2 fruit fly cellular contexts compared by ENCODE assay signal in genomic region chr3R:7892246-7893000, dm6.
TF ChIP-seq lines count a peak whose summit lies in the region.

No protein-coding gene starts in this region.

TF ChIP-seq in whole organism, embryonic, 481 proteins besides CTCF, POLR2A, EP300 and RAD21 (continued from another document and continues in another):
- peak; percentile 20; the same call in 1 of the 2 replicates for TF ChIP-seq seq (GFP tag; IDR thresholded peaks at IDR 0.05; lab: Robert Waterston, UW)
- TF ChIP-seq sd (tag; optimal IDR thresholded peaks at IDR 0.05; lab: Kevin White, UChicago): peak; percentile 44
- peak; percentile 41; the same call in 1 of the 2 replicates for TF ChIP-seq CG14667 (GFP tag; IDR thresholded peaks at IDR 0.05; lab: Robert Waterston, UW)
- TF ChIP-seq Pdp1 (GFP tag; optimal IDR thresholded peaks at IDR 0.05; lab: Kevin White, UChicago): peak in 1 of 2 experiments; percentile 41
- TF ChIP-seq wek (GFP tag; optimal IDR thresholded peaks at IDR 0.05; lab: Kevin White, UChicago): peak; percentile 3
- TF ChIP-seq CG15514 (GFP tag; optimal IDR thresholded peaks at IDR 0.05; lab: Kevin White, UChicago): peak; percentile 29
- no peak for TF ChIP-seq CG30020 (tag; optimal IDR thresholded peaks at IDR 0.05; lab: Kevin White, UChicago)
- TF ChIP-seq CG4404 (GFP tag; IDR thresholded peaks at IDR 0.05; lab: Robert Waterston, UW): no peak
- TF ChIP-seq CG6765 (GFP tag; optimal IDR thresholded peaks at IDR 0.05; lab: Kevin White, UChicago): peak; percentile 24
- TF ChIP-seq CG9727 (GFP tag; optimal IDR thresholded peaks at IDR 0.05; lab: Kevin White, UChicago): peak; percentile 46
- no peak for TF ChIP-seq zf30C (GFP tag; optimal IDR thresholded peaks at IDR 0.05; lab: Kevin White, UChicago)
- TF ChIP-seq Sox100B (GFP tag; optimal IDR thresholded peaks at IDR 0.05; lab: Kevin White, UChicago): peak; percentile 26
- peak; percentile 50 for TF ChIP-seq Hmr (GFP tag; optimal IDR thresholded peaks at IDR 0.05; lab: Kevin White, UChicago)
- peak; percentile 54 for TF ChIP-seq gem (tag; optimal IDR thresholded peaks at IDR 0.05; lab: Kevin White, UChicago)
- no peak for TF ChIP-seq CG4617 (GFP tag; optimal IDR thresholded peaks at IDR 0.05; lab: Kevin White, UChicago; ENCODE audit: borderline replicate concordance)
- peak; percentile 12 for TF ChIP-seq CG7928 (GFP tag; optimal IDR thresholded peaks at IDR 0.05; lab: Kevin White, UChicago)
- TF ChIP-seq CG15269 (tag; optimal IDR thresholded peaks at IDR 0.05; lab: Kevin White, UChicago): peak; percentile 24
- TF ChIP-seq crol (GFP tag; IDR thresholded peaks at IDR 0.05; lab: Robert Waterston, UW): no peak
- TF ChIP-seq CG7839 (tag; optimal IDR thresholded peaks at IDR 0.05; lab: Kevin White, UChicago): peak; percentile 43
- TF ChIP-seq CG17361 (GFP tag; IDR thresholded peaks at IDR 0.05; lab: Robert Waterston, UW): peak; percentile 57; the same call in 2 of the 3 replicates
- TF ChIP-seq CG33557 (GFP tag; optimal IDR thresholded peaks at IDR 0.05; lab: Kevin White, UChicago): no peak
- TF ChIP-seq esg (GFP tag; conservative IDR thresholded peaks at IDR 0.05; lab: Robert Waterston, UW): peak; percentile 15; the same call in 1 of the 2 replicates
- TF ChIP-seq CG6854 (GFP tag; optimal IDR thresholded peaks at IDR 0.05; lab: Kevin White, UChicago): peak; percentile 55
- TF ChIP-seq chinmo (GFP tag; IDR thresholded peaks at IDR 0.05; lab: Robert Waterston, UW; ENCODE audit: partially characterized antibody): 0 out of 4 replicates have a peak, but pooled peaks have one; percentile 67
- 0 out of 3 replicates have a peak, but pooled peaks have one; percentile 20 for TF ChIP-seq CG3726 (GFP tag; IDR thresholded peaks at IDR 0.05; lab: Robert Waterston, UW)
- peak; percentile 56 for TF ChIP-seq CG2120 (GFP tag; optimal IDR thresholded peaks at IDR 0.05; lab: Kevin White, UChicago)
- 0 out of 2 replicates have a peak, but pooled peaks have one; percentile 13 for TF ChIP-seq CG11696 (GFP tag; IDR thresholded peaks at IDR 0.05; lab: Robert Waterston, UW)
- TF ChIP-seq Atf6 (GFP tag; IDR thresholded peaks at IDR 0.05; lab: Robert Waterston, UW): peak; percentile 61
- peak; percentile 88 for TF ChIP-seq Rfx (GFP tag; IDR thresholded peaks at IDR 0.05; lab: Robert Waterston, UW)
- peak; percentile 56 for TF ChIP-seq Fer1 (GFP tag; optimal IDR thresholded peaks at IDR 0.05; lab: Kevin White, UChicago)
- no peak for TF ChIP-seq BEAF-32 (GFP tag; optimal IDR thresholded peaks at IDR 0.05; lab: Kevin White, UChicago)
- TF ChIP-seq gcm (GFP tag; optimal IDR thresholded peaks at IDR 0.05; lab: Kevin White, UChicago): peak; percentile 23
- peak; percentile 45; the same call in 1 of the 3 replicates for TF ChIP-seq C15 (GFP tag; IDR thresholded peaks at IDR 0.05; lab: Robert Waterston, UW)
- TF ChIP-seq al (GFP tag; IDR thresholded peaks at IDR 0.05; lab: Robert Waterston, UW): peak; percentile 69
- TF ChIP-seq Taf1 (GFP tag; IDR thresholded peaks at IDR 0.05; lab: Robert Waterston, UW): peak; percentile 62
- peak; percentile 48; the same call in 1 of the 2 replicates for TF ChIP-seq CG16779 (GFP tag; IDR thresholded peaks at IDR 0.05; lab: Robert Waterston, UW)
- peak; percentile 36 for TF ChIP-seq odd (GFP tag; optimal IDR thresholded peaks at IDR 0.05; lab: Kevin White, UChicago)
- peak; percentile 79 for TF ChIP-seq slbo (GFP tag; IDR thresholded peaks at IDR 0.05; lab: Robert Waterston, UW)
- peak; percentile 55 for TF ChIP-seq CG10366 (GFP tag; IDR thresholded peaks at IDR 0.05; lab: Robert Waterston, UW)
- TF ChIP-seq CG7987 (GFP tag; optimal IDR thresholded peaks at IDR 0.05; lab: Kevin White, UChicago): peak; percentile 49
- TF ChIP-seq Eip74EF (GFP tag; optimal IDR thresholded peaks at IDR 0.05; lab: Kevin White, UChicago): peak in 1 of 2 experiments; percentile 53
- peak; percentile 2 for TF ChIP-seq CG5245 (GFP tag; optimal IDR thresholded peaks at IDR 0.05; lab: Kevin White, UChicago)
- peak; percentile 59 for TF ChIP-seq Aef1 (GFP tag; IDR thresholded peaks at IDR 0.05; lab: Robert Waterston, UW)
- TF ChIP-seq CG4328 (GFP tag; optimal IDR thresholded peaks at IDR 0.05; lab: Kevin White, UChicago): peak; percentile 36
- peak; percentile 76 for TF ChIP-seq nom (GFP tag; optimal IDR thresholded peaks at IDR 0.05; lab: Kevin White, UChicago)
- TF ChIP-seq CG4707 (GFP tag; optimal IDR thresholded peaks at IDR 0.05; lab: Kevin White, UChicago): no peak
- TF ChIP-seq CG1603 (tag; optimal IDR thresholded peaks at IDR 0.05; lab: Kevin White, UChicago): peak; percentile 23
- TF ChIP-seq CG32767 (GFP tag; IDR thresholded peaks at IDR 0.05; lab: Robert Waterston, UW): 0 out of 2 replicates have a peak, but pooled peaks have one; percentile 33
- TF ChIP-seq toy (GFP tag; IDR thresholded peaks at IDR 0.05; lab: Robert Waterston, UW): no peak
- peak; percentile 28; the same call in 1 of the 2 replicates for TF ChIP-seq Ptx1 (GFP tag; IDR thresholded peaks at IDR 0.05; lab: Robert Waterston, UW)
- TF ChIP-seq mirr (GFP tag; optimal IDR thresholded peaks at IDR 0.05; lab: Kevin White, UChicago): peak; percentile 50
- TF ChIP-seq H15 (GFP tag; IDR thresholded peaks at IDR 0.05; lab: Robert Waterston, UW): peak; percentile 59; the same call in 2 of the 3 replicates
- peak; percentile 49 for TF ChIP-seq ind (GFP tag; optimal IDR thresholded peaks at IDR 0.05; lab: Kevin White, UChicago)
- TF ChIP-seq CG12769 (tag; optimal IDR thresholded peaks at IDR 0.05; lab: Kevin White, UChicago): peak; percentile 58
- 0 out of 2 replicates have a peak, but pooled peaks have one; percentile 31 for TF ChIP-seq chm (GFP tag; IDR thresholded peaks at IDR 0.05; lab: Robert Waterston, UW)
- peak; percentile 36 for TF ChIP-seq CG15011 (GFP tag; optimal IDR thresholded peaks at IDR 0.05; lab: Kevin White, UChicago)
- TF ChIP-seq TFAM (GFP tag; optimal IDR thresholded peaks at IDR 0.05; lab: Kevin White, UChicago): no peak
- peak; percentile 32 for TF ChIP-seq CG6683 (GFP tag; optimal IDR thresholded peaks at IDR 0.05; lab: Kevin White, UChicago)
- TF ChIP-seq bigmax (GFP tag; optimal IDR thresholded peaks at IDR 0.05; lab: Kevin White, UChicago): no peak
- peak; percentile 2 for TF ChIP-seq Sox102F (GFP tag; optimal IDR thresholded peaks at IDR 0.05; lab: Kevin White, UChicago)
- peak; percentile 61 for TF ChIP-seq Ada2b (GFP tag; IDR thresholded peaks at IDR 0.05; lab: Robert Waterston, UW)
- peak; percentile 48; the same call in 1 of the 2 replicates for TF ChIP-seq CG9215 (GFP tag; IDR thresholded peaks at IDR 0.05; lab: Robert Waterston, UW)

TF ChIP-seq in whole organism, prepupa, 60 proteins besides CTCF, POLR2A, EP300 and RAD21 (continued from another document):
- TF ChIP-seq ss (GFP tag; optimal IDR thresholded peaks at IDR 0.05; lab: Kevin White, UChicago) (peak; percentile 4 to 71), CG4318 (GFP tag; optimal IDR thresholded peaks at IDR 0.05; lab: Kevin White, UChicago) (peak; percentile 22), CG8319 (GFP tag; optimal IDR thresholded peaks at IDR 0.05; lab: Kevin White, UChicago) (no peak), Sox102F (GFP tag; optimal IDR thresholded peaks at IDR 0.05; lab: Kevin White, UChicago) (no peak), vri (GFP tag; optimal IDR thresholded peaks at IDR 0.05; lab: Kevin White, UChicago) (no peak), acj6 (GFP tag; optimal IDR thresholded peaks at IDR 0.05; lab: Kevin White, UChicago) (peak; percentile 38), cyc (GFP tag; optimal IDR thresholded peaks at IDR 0.05; lab: Kevin White, UChicago) (no peak), CG32006 (GFP tag; optimal IDR thresholded peaks at IDR 0.05; lab: Kevin White, UChicago) (peak; percentile 77), fd59A (GFP tag; optimal IDR thresholded peaks at IDR 0.05; lab: Kevin White, UChicago) (no peak), pdm3 (GFP tag; optimal IDR thresholded peaks at IDR 0.05; lab: Kevin White, UChicago) (peak; percentile 4), CG6854 (GFP tag; optimal IDR thresholded peaks at IDR 0.05; lab: Kevin White, UChicago) (peak; percentile 10), Gug (GFP tag; IDR thresholded peaks at IDR 0.05; lab: Robert Waterston, UW) (peak; percentile 45; the same call in 1 of the 2 replicates), Ets96B (tag; optimal IDR thresholded peaks at IDR 0.05; lab: Kevin White, UChicago) (no peak), eg (GFP tag; IDR thresholded peaks at IDR 0.05; lab: Robert Waterston, UW) (peak; percentile 83), CG11762 (GFP tag; optimal IDR thresholded peaks at IDR 0.05; lab: Kevin White, UChicago; ENCODE audit: insufficient read depth) (peak; percentile 24), Sox15 (GFP tag; optimal IDR thresholded peaks at IDR 0.05; lab: Kevin White, UChicago) (no peak), Met (GFP tag; optimal IDR thresholded peaks at IDR 0.05; lab: Kevin White, UChicago) (no peak), CG6792 (GFP tag; optimal IDR thresholded peaks at IDR 0.05; lab: Kevin White, UChicago) (no peak), topi (GFP tag; optimal IDR thresholded peaks at IDR 0.05; lab: Kevin White, UChicago) (no peak), OdsH (GFP tag; optimal IDR thresholded peaks at IDR 0.05; lab: Kevin White, UChicago) (peak; percentile 57), Hr38 (GFP tag; optimal IDR thresholded peaks at IDR 0.05; lab: Kevin White, UChicago) (no peak), esn (GFP tag; optimal IDR thresholded peaks at IDR 0.05; lab: Kevin White, UChicago) (peak; percentile 14), CG8119 (GFP tag; IDR thresholded peaks at IDR 0.05; lab: Robert Waterston, UW) (peak; percentile 81), CG8632 (GFP tag; optimal IDR thresholded peaks at IDR 0.05; lab: Kevin White, UChicago) (no peak), fkh (GFP tag; optimal IDR thresholded peaks at IDR 0.05; lab: Kevin White, UChicago) (peak; percentile 69), Hr4 (GFP tag; optimal IDR thresholded peaks at IDR 0.05; lab: Kevin White, UChicago) (peak; percentile 60), Blimp-1 (GFP tag; optimal IDR thresholded peaks at IDR 0.05; lab: Kevin White, UChicago) (no peak), CG6276 (GFP tag; optimal IDR thresholded peaks at IDR 0.05; lab: Kevin White, UChicago) (peak; percentile 45), CG3032 (tag; optimal IDR thresholded peaks at IDR 0.05; lab: Kevin White, UChicago) (peak; percentile 46), Sox14 (GFP tag; optimal IDR thresholded peaks at IDR 0.05; lab: Kevin White, UChicago) (no peak), fd85E (GFP tag; optimal IDR thresholded peaks at IDR 0.05; lab: Kevin White, UChicago) (no peak), Hr39 (GFP tag; optimal IDR thresholded peaks at IDR 0.05; lab: Kevin White, UChicago) (no peak), dac (GFP tag; optimal IDR thresholded peaks at IDR 0.05; lab: Kevin White, UChicago) (no peak), CG10631 (GFP tag; optimal IDR thresholded peaks at IDR 0.05; lab: Kevin White, UChicago) (peak; percentile 38), spab (GFP tag; optimal IDR thresholded peaks at IDR 0.05; lab: Kevin White, UChicago) (peak; percentile 29), dsx (GFP tag; optimal IDR thresholded peaks at IDR 0.05; lab: Kevin White, UChicago; ENCODE audit: poor library complexity, severe bottlenecking) (peak; percentile 47)
